Fruit fly (Drosophila melanogaster) whole organism, wandering third instar larva: ENCODE data around the gene CG3748.

ENCODE experiments used
- Hr78 ChIP-seq: fragments of >200 bp; optimal IDR thresholded peaks from 2 replicates; lab custom pipeline; 2017; ENCODE audit warnings: missing biosample characterization, missing genetic modification characterization
- Jra ChIP-seq: sonication (Bioruptor generic); optimal IDR thresholded peaks from 2 replicates; lab custom pipeline; 2016; ENCODE audit warnings: missing biosample characterization, missing genetic modification characterization
- OdsH ChIP-seq: fragments of 200-800 bp; sonication (Bioruptor generic); optimal IDR thresholded peaks from 2 replicates; lab custom pipeline; 2016; ENCODE audit warnings: missing biosample characterization, mild to moderate bottlenecking, missing genetic modification characterization
- Rel ChIP-seq, 2 experiments: fragments of 200-800 bp; sonication (Bioruptor generic) in 1 of 2; optimal IDR thresholded peaks; 2 replicates in 1 of 2; 3 replicates in 1 of 2; lab custom pipeline; 2016 to 2019; ENCODE audit warnings: mild to moderate bottlenecking in 2 of 2, missing biosample characterization in 2 of 2, missing genetic modification characterization in 2 of 2, moderate library complexity in 1 of 2
- brk ChIP-seq: fragments of 200-800 bp; sonication (Bioruptor generic); optimal IDR thresholded peaks from 2 replicates; lab custom pipeline; 2016; ENCODE audit warnings: missing biosample characterization, mild to moderate bottlenecking, missing genetic modification characterization
- dmrt93B ChIP-seq: fragments of 200-800 bp; sonication (Bioruptor generic); optimal IDR thresholded peaks from 2 replicates; lab custom pipeline; 2018; ENCODE audit warnings: missing biosample characterization, mild to moderate bottlenecking, missing genetic modification characterization
- lola ChIP-seq: fragments of >200 bp; optimal IDR thresholded peaks from 2 replicates; lab custom pipeline; 2017; ENCODE audit warnings: missing biosample characterization, missing genetic modification characterization
- rgr ChIP-seq: fragments of 200-800 bp; sonication (Bioruptor generic); optimal IDR thresholded peaks from 3 replicates; lab custom pipeline; 2016; ENCODE audit warnings: missing biosample characterization, mild to moderate bottlenecking, missing genetic modification characterization
- usp ChIP-seq: fragments of >200 bp; optimal IDR thresholded peaks from 2 replicates; lab custom pipeline; 2017; ENCODE audit warnings: missing biosample characterization, missing genetic modification characterization

DNA sequence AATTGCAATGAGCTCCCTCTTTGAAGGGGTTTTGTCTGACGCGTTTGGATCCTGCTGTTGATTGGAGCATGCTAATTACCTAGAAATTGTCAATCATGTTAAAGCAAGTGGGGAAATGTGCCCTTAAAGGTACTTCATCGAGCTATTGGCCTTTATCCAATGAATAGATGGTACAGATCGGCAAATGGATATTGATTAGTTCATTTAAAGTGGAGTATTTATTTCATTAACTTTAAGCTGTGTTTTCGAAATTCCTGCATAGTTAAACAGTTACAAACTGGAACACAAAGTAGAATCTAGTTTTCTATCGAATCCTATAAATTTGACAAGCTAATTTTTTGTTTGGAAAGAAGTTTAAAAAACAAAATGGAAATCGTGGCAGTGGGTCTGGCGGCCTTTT lies 24.7 kb downstream of the CG3748 start, which contains the start of gene CG34181:
- TF ChIP-seq Rel (GFP tag; optimal IDR thresholded peaks at IDR 0.05; lab: Kevin White, UChicago) (no peak), Rel (tag; optimal IDR thresholded peaks at IDR 0.05; lab: Kevin White, UChicago) (no peak), OdsH (no peak), Hr78 (GFP tag; lab: Kevin White, UChicago) (no peak), dmrt93B (GFP tag; lab: Kevin White, UChicago) (no peak), usp (GFP tag; lab: Kevin White, UChicago) (no peak), Jra (GFP tag; lab: Kevin White, UChicago) (no peak), brk (GFP tag; lab: Kevin White, UChicago) (no peak), lola (GFP tag; lab: Kevin White, UChicago) (no peak), rgr (GFP tag; lab: Kevin White, UChicago) (no peak)
